Fruit fly (Drosophila melanogaster) whole organism, embryonic: ENCODE results near the gene Arp10.

Experiments
- Adf1 ChIP-seq: fragments of 200-800 bp; sonication (Bioruptor generic); IDR thresholded peaks from 2 replicates; pipeline ENCODE4 v1.3.6; 2022; ENCODE audit warnings: missing biosample characterization, missing genetic modification characterization
- Antp ChIP-seq: fragments of 200-800 bp; sonication (Bioruptor generic); optimal IDR thresholded peaks from 3 replicates; lab custom pipeline; 2016; ENCODE audit warnings: missing biosample characterization, missing genetic modification characterization
- CG1024 ChIP-seq: fragments of 200-800 bp; sonication (Bioruptor generic); IDR thresholded peaks from 2 replicates; pipeline ENCODE4 v1.3.6; 2022; ENCODE audit warnings: missing biosample characterization, missing genetic modification characterization
- CG10267 ChIP-seq: fragments of 200-800 bp; sonication (Bioruptor generic); optimal IDR thresholded peaks from 2 replicates; lab custom pipeline; 2018; ENCODE audit warnings: missing biosample characterization, mild to moderate bottlenecking, missing genetic modification characterization, moderate library complexity
- CG10274 ChIP-seq: fragments of 200-800 bp; sonication (Bioruptor generic); optimal IDR thresholded peaks from 3 replicates; lab custom pipeline; 2017; ENCODE audit warnings: missing biosample characterization, mild to moderate bottlenecking, missing genetic modification characterization
- CG10321 ChIP-seq: fragments of 200-800 bp; sonication (Bioruptor generic); IDR thresholded peaks from 2 replicates; pipeline ENCODE4 v1.3.6; 2022; ENCODE audit warnings: missing biosample characterization, missing genetic modification characterization
- CG10462 ChIP-seq: fragments of 200-800 bp; sonication (Bioruptor generic); optimal IDR thresholded peaks from 2 replicates; lab custom pipeline; 2016; ENCODE audit warnings: missing biosample characterization, missing genetic modification characterization
- CG11093 ChIP-seq: fragments of 200-800 bp; sonication (Bioruptor generic); IDR thresholded peaks from 3 replicates; pipeline ENCODE4 v1.3.6; 2022; ENCODE audit warnings: missing biosample characterization, missing genetic modification characterization
- CG11696 ChIP-seq: fragments of 200-800 bp; sonication (Bioruptor generic); IDR thresholded peaks from 2 replicates; pipeline ENCODE4 v1.3.6; 2022; ENCODE audit warnings: missing biosample characterization, missing genetic modification characterization
- CG12391 ChIP-seq: fragments of 200-800 bp; sonication (Bioruptor generic); optimal IDR thresholded peaks from 3 replicates; lab custom pipeline; 2018; ENCODE audit warnings: missing biosample characterization, mild to moderate bottlenecking, missing genetic modification characterization, moderate library complexity
- CG12769 ChIP-seq: fragments of 200-800 bp; sonication (Bioruptor generic); optimal IDR thresholded peaks from 2 replicates; lab custom pipeline; 2019; ENCODE audit warnings: missing biosample characterization, mild to moderate bottlenecking, missing genetic modification characterization, moderate library complexity
- CG14050 ChIP-seq: fragments of 200-800 bp; sonication (Bioruptor generic); IDR thresholded peaks from 3 replicates; pipeline ENCODE4 v1.3.6; 2022; ENCODE audit warnings: missing biosample characterization, missing genetic modification characterization
- CG14441 ChIP-seq: fragments of 200-800 bp; sonication (Bioruptor generic); IDR thresholded peaks from 2 replicates; pipeline ENCODE4 v1.3.6; 2022; ENCODE audit warnings: missing biosample characterization, missing genetic modification characterization
- CG14667 ChIP-seq: fragments of 200-800 bp; sonication (Bioruptor generic); IDR thresholded peaks from 2 replicates; pipeline ENCODE4 v1.3.6; 2022; ENCODE audit warnings: missing biosample characterization, missing genetic modification characterization
- CG15073 ChIP-seq: fragments of 200-800 bp; sonication (Bioruptor generic); optimal IDR thresholded peaks from 2 replicates; lab custom pipeline; 2016; ENCODE audit warnings: missing biosample characterization, missing genetic modification characterization
- CG15269 ChIP-seq: fragments of 200-800 bp; sonication (Bioruptor generic); optimal IDR thresholded peaks from 2 replicates; lab custom pipeline; 2018; ENCODE audit warnings: missing biosample characterization, mild to moderate bottlenecking, missing genetic modification characterization, moderate library complexity
- CG17361 ChIP-seq: fragments of 200-800 bp; sonication (Bioruptor generic); IDR thresholded peaks from 3 replicates; pipeline ENCODE4 v1.3.6; 2022; ENCODE audit warnings: missing biosample characterization, missing genetic modification characterization
- CG30020 ChIP-seq: fragments of 200-800 bp; optimal IDR thresholded peaks from 2 replicates; lab custom pipeline; 2019; ENCODE audit warnings: missing biosample characterization, mild to moderate bottlenecking, missing genetic modification characterization, moderate library complexity
- CG31388 ChIP-seq: fragments of 200-800 bp; sonication (Bioruptor generic); optimal IDR thresholded peaks from 2 replicates; lab custom pipeline; 2016; ENCODE audit warnings: missing biosample characterization, missing genetic modification characterization
- CG32767 ChIP-seq: fragments of 200-800 bp; sonication (Bioruptor generic); IDR thresholded peaks from 2 replicates; pipeline ENCODE4 v1.3.6; 2022; ENCODE audit warnings: missing biosample characterization, missing genetic modification characterization
- CG4360 ChIP-seq: fragments of 200-800 bp; sonication (Bioruptor generic); IDR thresholded peaks from 2 replicates; pipeline ENCODE4 v1.3.6; 2022; ENCODE audit warnings: missing biosample characterization, missing genetic modification characterization
- CG7271 ChIP-seq: fragments of 200-800 bp; sonication (Bioruptor generic); optimal IDR thresholded peaks from 2 replicates; lab custom pipeline; 2018; ENCODE audit warnings: missing biosample characterization, mild to moderate bottlenecking, missing genetic modification characterization, moderate library complexity
- CG7987 ChIP-seq: fragments of 200-800 bp; sonication (Bioruptor generic); optimal IDR thresholded peaks from 2 replicates; lab custom pipeline; 2018; ENCODE audit warnings: missing biosample characterization, mild to moderate bottlenecking, missing genetic modification characterization, moderate library complexity
- CG9797 ChIP-seq: fragments of 200-800 bp; sonication (Bioruptor generic); optimal IDR thresholded peaks from 3 replicates; lab custom pipeline; 2018; ENCODE audit warnings: missing biosample characterization, mild to moderate bottlenecking, missing genetic modification characterization
- D19B ChIP-seq: fragments of 200-800 bp; sonication (Bioruptor generic); optimal IDR thresholded peaks from 2 replicates; lab custom pipeline; 2017; ENCODE audit warnings: missing biosample characterization, mild to moderate bottlenecking, missing genetic modification characterization
- Dip2 ChIP-seq: fragments of 200-800 bp; sonication (Bioruptor generic); IDR thresholded peaks from 2 replicates; pipeline ENCODE4 v1.3.6; 2022; ENCODE audit warnings: missing biosample characterization, missing genetic modification characterization
- Dref ChIP-seq: fragments of 200-800 bp; sonication (Bioruptor generic); IDR thresholded peaks from 2 replicates; pipeline ENCODE4 v1.3.6; 2022; ENCODE audit warnings: missing biosample characterization, missing genetic modification characterization
- GATAe ChIP-seq: fragments of 200-800 bp; sonication (Bioruptor generic); conservative IDR thresholded peaks from 2 replicates; pipeline ENCODE4 v1.3.6; 2022; ENCODE audit warnings: missing biosample characterization, missing genetic modification characterization
- HLH3B ChIP-seq: fragments of 200-800 bp; sonication (Bioruptor generic); IDR thresholded peaks from 2 replicates; pipeline ENCODE4 v1.3.6; 2022; ENCODE audit warnings: missing biosample characterization, missing genetic modification characterization
- Hey ChIP-seq: fragments of 200-800 bp; sonication (Bioruptor generic); optimal IDR thresholded peaks from 3 replicates; lab custom pipeline; 2018; ENCODE audit warnings: missing biosample characterization, mild to moderate bottlenecking, missing genetic modification characterization
- Max ChIP-seq: fragments of 200-800 bp; sonication (Bioruptor generic); optimal IDR thresholded peaks from 2 replicates; lab custom pipeline; 2016; ENCODE audit warnings: missing biosample characterization, mild to moderate bottlenecking, missing genetic modification characterization
- NFAT ChIP-seq: fragments of 200-800 bp; sonication (Bioruptor generic); IDR thresholded peaks from 2 replicates; pipeline ENCODE4 v1.3.6; 2022; ENCODE audit warnings: missing biosample characterization, missing genetic modification characterization
- Oaz ChIP-seq: fragments of 200-800 bp; sonication (Bioruptor generic); IDR thresholded peaks from 2 replicates; pipeline ENCODE4 v1.3.6; 2022; ENCODE audit warnings: missing biosample characterization, missing genetic modification characterization
- Rfx ChIP-seq: fragments of 200-800 bp; sonication (Bioruptor generic); IDR thresholded peaks from 2 replicates; pipeline ENCODE4 v1.3.6; 2022; ENCODE audit warnings: missing biosample characterization, missing genetic modification characterization
- Sin3A ChIP-seq: fragments of >200 bp; optimal IDR thresholded peaks from 2 replicates; lab custom pipeline; 2018
- Xrp1 ChIP-seq: fragments of 200-800 bp; sonication (Bioruptor generic); IDR thresholded peaks from 2 replicates; pipeline ENCODE4 v1.3.6; 2022; ENCODE audit warnings: missing biosample characterization, missing genetic modification characterization
- abd-A ChIP-seq: fragments of 200-800 bp; sonication (Bioruptor generic); optimal IDR thresholded peaks from 3 replicates; lab custom pipeline; 2019; ENCODE audit warnings: missing biosample characterization, mild to moderate bottlenecking, missing genetic modification characterization, moderate library complexity
- cg ChIP-seq: fragments of 200-800 bp; sonication (Bioruptor generic); optimal IDR thresholded peaks from 3 replicates; lab custom pipeline; 2019; ENCODE audit warnings: missing biosample characterization, mild to moderate bottlenecking, missing genetic modification characterization, moderate library complexity
- crol ChIP-seq: fragments of 200-800 bp; sonication (Bioruptor generic); IDR thresholded peaks from 2 replicates; pipeline ENCODE4 v1.3.6; 2022; ENCODE audit warnings: missing biosample characterization, missing genetic modification characterization
- cwo ChIP-seq: fragments of 200-800 bp; sonication (Bioruptor generic); optimal IDR thresholded peaks from 3 replicates; lab custom pipeline; 2017; ENCODE audit warnings: missing biosample characterization, missing genetic modification characterization, mild to moderate bottlenecking, moderate library complexity, missing genetic modification reagents
- ham ChIP-seq: fragments of 200-800 bp; sonication (Bioruptor generic); IDR thresholded peaks from 2 replicates; pipeline ENCODE4 v1.3.6; 2022; ENCODE audit warnings: missing biosample characterization, missing genetic modification characterization
- lab ChIP-seq: fragments of 200-800 bp; sonication (Bioruptor generic); optimal IDR thresholded peaks from 3 replicates; lab custom pipeline; 2017; ENCODE audit warnings: missing biosample characterization, missing genetic modification characterization, mild to moderate bottlenecking, moderate library complexity, missing genetic modification reagents
- lbe ChIP-seq: fragments of 200-800 bp; sonication (Bioruptor generic); optimal IDR thresholded peaks from 2 replicates; lab custom pipeline; 2016; ENCODE audit warnings: missing biosample characterization, mild to moderate bottlenecking, missing genetic modification characterization
- mam ChIP-seq: fragments of 200-800 bp; sonication (Bioruptor generic); optimal IDR thresholded peaks from 3 replicates; lab custom pipeline; 2016; ENCODE audit warnings: missing biosample characterization, missing genetic modification characterization
- pros ChIP-seq: fragments of 200-800 bp; sonication (Bioruptor generic); optimal IDR thresholded peaks from 3 replicates; lab custom pipeline; 2019; ENCODE audit warnings: missing biosample characterization, mild to moderate bottlenecking, missing genetic modification characterization, moderate library complexity
- row ChIP-seq: fragments of 200-800 bp; sonication (Bioruptor generic); IDR thresholded peaks from 3 replicates; pipeline ENCODE4 v1.3.6; 2022; ENCODE audit warnings: missing biosample characterization, missing genetic modification characterization
- tna ChIP-seq: fragments of 200-800 bp; sonication (Bioruptor generic); IDR thresholded peaks from 2 replicates; pipeline ENCODE4 v1.3.6; 2022; ENCODE audit warnings: missing biosample characterization, missing genetic modification characterization; ENCODE audit not compliant: partially characterized antibody
- trh ChIP-seq: fragments of 200-800 bp; sonication (Bioruptor generic); optimal IDR thresholded peaks from 2 replicates; lab custom pipeline; 2016; ENCODE audit warnings: missing biosample characterization, missing genetic modification characterization
- tup ChIP-seq: fragments of 200-800 bp; sonication (Bioruptor generic); optimal IDR thresholded peaks from 2 replicates; lab custom pipeline; 2016; ENCODE audit warnings: missing biosample characterization, mild to moderate bottlenecking, missing genetic modification characterization, moderate library complexity
- twi ChIP-seq: fragments of 200-800 bp; optimal IDR thresholded peaks from 2 replicates; lab custom pipeline; 2019; ENCODE audit warnings: missing biosample characterization, mild to moderate bottlenecking, missing genetic modification characterization, moderate library complexity

Gene Arp10

DNA sequence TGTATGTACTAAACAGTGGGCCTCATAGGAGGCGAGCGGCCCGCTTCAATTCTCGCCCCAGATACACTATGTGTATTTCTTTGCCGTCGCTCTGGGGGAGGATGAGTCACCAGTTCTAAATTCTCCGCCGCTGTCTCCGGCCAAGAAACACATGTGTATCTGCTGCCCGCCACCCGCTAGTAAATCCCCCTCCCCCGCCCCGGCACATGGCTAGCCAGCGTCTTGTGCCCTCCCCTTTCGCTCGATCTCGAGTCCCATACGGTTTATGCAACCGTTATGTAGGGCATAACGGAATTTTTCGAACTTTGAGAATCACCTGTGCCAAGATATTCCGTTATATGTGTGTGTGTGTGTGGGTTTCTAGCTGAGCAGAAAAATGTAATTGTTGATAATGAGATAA lies 40.1 kb downstream of the Arp10 start (continued):
- no peak for TF ChIP-seq Sin3A (lab: Kevin White, UChicago)
- TF ChIP-seq abd-A (tag; lab: Kevin White, UChicago), result no peak
- no peak for TF ChIP-seq mam
- TF ChIP-seq D19B (GFP tag; lab: Kevin White, UChicago), result no peak
- TF ChIP-seq lbe (GFP tag; lab: Kevin White, UChicago), result no peak
- peak; percentile 96 for TF ChIP-seq crol (GFP tag; lab: Robert Waterston, UW)
- no peak for TF ChIP-seq CG4360 (GFP tag; lab: Robert Waterston, UW)
- TF ChIP-seq Hey (tag; lab: Kevin White, UChicago), result no peak
- no peak for TF ChIP-seq CG9797 (GFP tag; lab: Kevin White, UChicago)
- TF ChIP-seq Adf1 (GFP tag; lab: Robert Waterston, UW), result peak; percentile 9; the same call in 1 of the 2 replicates
- no peak for TF ChIP-seq CG15269
- no peak for TF ChIP-seq CG7987 (GFP tag; lab: Kevin White, UChicago)
- TF ChIP-seq tna, result no peak
- TF ChIP-seq CG32767 (GFP tag; lab: Robert Waterston, UW), result peak; percentile 49; the same call in 1 of the 2 replicates
- peak; percentile 83 for TF ChIP-seq CG12769 (tag; lab: Kevin White, UChicago)
- no peak for TF ChIP-seq GATAe (GFP tag; lab: Robert Waterston, UW)
- no peak for TF ChIP-seq tup (GFP tag; lab: Kevin White, UChicago)
- no peak for TF ChIP-seq Antp
- TF ChIP-seq Dref (GFP tag; lab: Robert Waterston, UW), result 0 out of 2 replicates have a peak, but pooled peaks have one; percentile 15
- TF ChIP-seq cwo (GFP tag; lab: Kevin White, UChicago), result peak; percentile 76
- no peak for TF ChIP-seq CG10321 (GFP tag; lab: Robert Waterston, UW)
- TF ChIP-seq CG14441 (GFP tag; lab: Robert Waterston, UW), result no peak
- no peak for TF ChIP-seq CG14667 (GFP tag; lab: Robert Waterston, UW)
- no peak for TF ChIP-seq CG15073 (GFP tag; lab: Kevin White, UChicago)
- TF ChIP-seq twi, result peak; percentile 91
- TF ChIP-seq trh (GFP tag; lab: Kevin White, UChicago), result no peak
- no peak for TF ChIP-seq CG12391 (tag; lab: Kevin White, UChicago)
- no peak for TF ChIP-seq CG10274 (GFP tag; lab: Kevin White, UChicago)
- TF ChIP-seq row (GFP tag; lab: Robert Waterston, UW), result 0 out of 3 replicates have a peak, but pooled peaks have one; percentile 7
- no peak for TF ChIP-seq CG10267 (tag; lab: Kevin White, UChicago)
- TF ChIP-seq Oaz (GFP tag; lab: Robert Waterston, UW), result no peak
- TF ChIP-seq Rfx (GFP tag; lab: Robert Waterston, UW), result 0 out of 2 replicates have a peak, but pooled peaks have one; percentile 49
- no peak for TF ChIP-seq CG31388
- TF ChIP-seq Dip2, result no peak
- no peak for TF ChIP-seq CG17361 (GFP tag; lab: Robert Waterston, UW)
- TF ChIP-seq CG30020, result no peak
- no peak for TF ChIP-seq Xrp1 (GFP tag; lab: Robert Waterston, UW)
- no peak for TF ChIP-seq CG10462 (GFP tag; lab: Kevin White, UChicago)
- TF ChIP-seq CG7271 (tag; lab: Kevin White, UChicago), result no peak
- no peak for TF ChIP-seq CG14050 (GFP tag; lab: Robert Waterston, UW)
- TF ChIP-seq NFAT (GFP tag; lab: Robert Waterston, UW), result peak; percentile 53; the same call in 1 of the 2 replicates
- peak; percentile 11 for TF ChIP-seq lab
- TF ChIP-seq Max, result no peak
- TF ChIP-seq cg (GFP tag; lab: Kevin White, UChicago), result peak; percentile 23
- no peak for TF ChIP-seq CG1024 (GFP tag; lab: Robert Waterston, UW)
- TF ChIP-seq pros (GFP tag; lab: Kevin White, UChicago), result peak; percentile 83
- no peak for TF ChIP-seq HLH3B (GFP tag; lab: Robert Waterston, UW)
- no peak for TF ChIP-seq ham (GFP tag; lab: Robert Waterston, UW)
- no peak for TF ChIP-seq CG11093
- TF ChIP-seq CG11696 (GFP tag; lab: Robert Waterston, UW), result no peak
